Worm (Caenorhabditis elegans): ENCODE results near the gene skr-13.

ce11 chrIV:17191791-17192190, 29.4 kb upstream of the skr-13 start, which contains the start of gene flp-17:
- TF ChIP-seq him-1 (tag; optimal IDR thresholded peaks at IDR 0.05) (no peak), W03F9.2 (tag; optimal IDR thresholded peaks at IDR 0.05) (no peak)

Data from whole organism, L4/young adult.